Worm (Caenorhabditis elegans) whole organism, L1 larva: Measurements from ENCODE around the gene K07H8.5.

Source experiments
- ceh-82 ChIP-seq, 3 experiments: fragments of 150-350 bp in 1 of 3; sonication (generic microtip) in 2 of 3; optimal IDR thresholded peaks; 2 replicates each; lab custom pipeline; 2014 to 2017; ENCODE audit warnings: missing biosample characterization in 3 of 3, missing genetic modification characterization in 3 of 3
- elt-3 ChIP-seq, 6 experiments: fragments of 150-350 bp in 1 of 6; sonication (generic microtip); optimal IDR thresholded peaks; 2 replicates each; lab custom pipeline; 2017 to 2018; ENCODE audit warnings: missing biosample characterization in 6 of 6, missing genetic modification characterization in 6 of 6, inconsistent platforms in 1 of 6
- hlh-17 ChIP-seq: fragments of 200-800 bp; sonication (Bioruptor generic); optimal IDR thresholded peaks from 2 replicates; lab custom pipeline; 2018; ENCODE audit warnings: missing genetic modification characterization, mild to moderate bottlenecking, missing compliant biosample characterization, moderate library complexity, borderline replicate concordance
- nhr-90 ChIP-seq: sonication (generic microtip); optimal IDR thresholded peaks from 2 replicates; lab custom pipeline; 2016; ENCODE audit warnings: mild to moderate bottlenecking, missing genetic modification characterization, missing compliant biosample characterization; ENCODE audit not compliant: poor library complexity
- pag-3 ChIP-seq: sonication (generic microtip); optimal IDR thresholded peaks from 2 replicates; lab custom pipeline; 2017; ENCODE audit warnings: missing genetic modification characterization, mild to moderate bottlenecking, missing compliant biosample characterization, antibody characterized with exemption, borderline replicate concordance; ENCODE audit not compliant: insufficient read depth

DNA sequence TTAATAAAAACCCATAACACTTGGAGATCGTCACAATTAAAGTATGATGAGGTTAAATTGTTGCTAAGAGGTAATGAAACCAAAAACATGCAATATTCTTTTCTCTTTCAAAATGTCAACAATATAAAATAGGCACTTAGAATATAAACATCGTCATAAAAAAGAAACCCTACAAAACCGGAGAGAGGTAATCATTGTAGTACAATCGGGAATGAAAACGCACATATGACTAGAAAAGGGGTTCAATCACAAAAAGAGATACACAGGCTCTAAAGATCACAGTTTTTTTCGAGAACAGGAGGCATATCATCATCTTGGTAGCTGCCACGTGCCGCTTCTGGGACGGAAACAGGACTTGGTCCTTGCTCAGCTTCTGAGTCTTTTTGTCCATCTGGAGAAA lies 41.6 kb upstream of the K07H8.5 start:
- TF ChIP-seq pag-3 (tag; lab: Kevin White, UChicago) (no peak), ceh-82 (tag; optimal IDR thresholded peaks at IDR 0.05; lab: Kevin White, UChicago) (no peak), hlh-17 (no peak), elt-3 (tag; optimal IDR thresholded peaks at IDR 0.05; lab: Kevin White, UChicago) (no peak), nhr-90 (no peak)
